Fruit fly (Drosophila melanogaster) whole organism, embryonic: ENCODE results near the gene Prx4.
A peak's percentile ranks its signal among the peaks of the same experiment; 100 is the strongest.

Source experiments
- Bdp1 ChIP-seq: fragments of 200-800 bp; sonication (Bioruptor generic); optimal IDR thresholded peaks from 3 replicates; lab custom pipeline; 2016; ENCODE audit warnings: missing biosample characterization, missing genetic modification characterization
- CG10654 ChIP-seq: fragments of 200-800 bp; sonication (Bioruptor generic); optimal IDR thresholded peaks from 2 replicates; lab custom pipeline; 2016; ENCODE audit warnings: missing biosample characterization, missing genetic modification characterization
- CG11085 ChIP-seq: fragments of 200-800 bp; sonication (Bioruptor generic); IDR thresholded peaks from 2 replicates; pipeline ENCODE4 v1.3.6; 2022; ENCODE audit warnings: missing biosample characterization, missing genetic modification characterization
- CG12659 ChIP-seq: fragments of 200-800 bp; sonication (Bioruptor generic); optimal IDR thresholded peaks from 3 replicates; lab custom pipeline; 2017; ENCODE audit warnings: mild to moderate bottlenecking, missing biosample characterization, missing genetic modification reagents, missing genetic modification characterization
- CG12942 ChIP-seq: fragments of 200-800 bp; sonication (Bioruptor generic); optimal IDR thresholded peaks from 3 replicates; lab custom pipeline; 2016; ENCODE audit warnings: missing biosample characterization, missing genetic modification characterization
- CG13296 ChIP-seq: fragments of 200-800 bp; sonication (Bioruptor generic); optimal IDR thresholded peaks from 3 replicates; lab custom pipeline; 2018; ENCODE audit warnings: missing biosample characterization, mild to moderate bottlenecking, missing genetic modification characterization
- CG14050 ChIP-seq: fragments of 200-800 bp; sonication (Bioruptor generic); IDR thresholded peaks from 3 replicates; pipeline ENCODE4 v1.3.6; 2022; ENCODE audit warnings: missing biosample characterization, missing genetic modification characterization
- CG15073 ChIP-seq: fragments of 200-800 bp; sonication (Bioruptor generic); optimal IDR thresholded peaks from 2 replicates; lab custom pipeline; 2016; ENCODE audit warnings: missing biosample characterization, missing genetic modification characterization
- CG16815 ChIP-seq: fragments of 200-800 bp; sonication (Bioruptor generic); optimal IDR thresholded peaks from 3 replicates; lab custom pipeline; 2017; ENCODE audit warnings: missing biosample characterization, mild to moderate bottlenecking, missing genetic modification characterization
- CG17359 ChIP-seq: fragments of 200-800 bp; sonication (Bioruptor generic); optimal IDR thresholded peaks from 3 replicates; lab custom pipeline; 2018; ENCODE audit warnings: missing biosample characterization, mild to moderate bottlenecking, missing genetic modification characterization, moderate library complexity
- CG18011 ChIP-seq: fragments of 200-800 bp; sonication (Bioruptor generic); optimal IDR thresholded peaks from 2 replicates; lab custom pipeline; 2017; ENCODE audit warnings: missing biosample characterization, missing genetic modification characterization, mild to moderate bottlenecking, moderate library complexity, missing genotype
- CG18262 ChIP-seq: fragments of 200-800 bp; optimal IDR thresholded peaks from 3 replicates; lab custom pipeline; 2019; ENCODE audit warnings: missing biosample characterization, mild to moderate bottlenecking, missing genetic modification characterization, moderate library complexity
- CG3281 ChIP-seq: fragments of 200-800 bp; sonication (Bioruptor generic); optimal IDR thresholded peaks from 3 replicates; lab custom pipeline; 2017; ENCODE audit warnings: missing biosample characterization, mild to moderate bottlenecking, missing genetic modification characterization
- CG34224 ChIP-seq: fragments of 200-800 bp; sonication (Bioruptor generic); IDR thresholded peaks from 3 replicates; pipeline ENCODE4 v1.3.6; 2022; ENCODE audit warnings: missing biosample characterization, missing genetic modification characterization; ENCODE audit not compliant: partially characterized antibody
- CG34422 ChIP-seq: fragments of 200-800 bp; sonication (Bioruptor generic); IDR thresholded peaks from 3 replicates; pipeline ENCODE4 v1.3.6; 2022; ENCODE audit warnings: missing biosample characterization, missing genetic modification characterization
- CG3995 ChIP-seq: fragments of 200-800 bp; sonication (Bioruptor generic); optimal IDR thresholded peaks from 3 replicates; lab custom pipeline; 2016; ENCODE audit warnings: missing biosample characterization, missing genetic modification characterization
- CG8281 ChIP-seq: fragments of 200-800 bp; sonication (Bioruptor generic); optimal IDR thresholded peaks from 2 replicates; lab custom pipeline; 2018; ENCODE audit warnings: missing biosample characterization, mild to moderate bottlenecking, missing genetic modification characterization, moderate library complexity
- CG8924 ChIP-seq: fragments of 200-800 bp; optimal IDR thresholded peaks from 3 replicates; lab custom pipeline; 2019; ENCODE audit warnings: missing biosample characterization, mild to moderate bottlenecking, missing genetic modification characterization, moderate library complexity
- CG9609 ChIP-seq: fragments of 200-800 bp; sonication (Bioruptor generic); optimal IDR thresholded peaks from 3 replicates; lab custom pipeline; 2016; ENCODE audit warnings: missing biosample characterization, missing genetic modification characterization
- CG9932 ChIP-seq: fragments of 200-800 bp; sonication (Bioruptor generic); IDR thresholded peaks from 2 replicates; pipeline ENCODE4 v1.3.6; 2022; ENCODE audit warnings: missing biosample characterization, missing genetic modification characterization
- CTCF ChIP-seq: fragments of 200-800 bp; sonication (Bioruptor generic); optimal IDR thresholded peaks from 2 replicates; lab custom pipeline; 2017; ENCODE audit warnings: missing biosample characterization, mild to moderate bottlenecking, missing genetic modification characterization, moderate library complexity
- CkIIα-i1 ChIP-seq: fragments of 200-800 bp; sonication (Bioruptor generic); IDR thresholded peaks from 2 replicates; pipeline ENCODE4 v1.3.6; 2022; ENCODE audit warnings: missing biosample characterization, missing genetic modification characterization
- CoRest ChIP-seq: fragments of 200-800 bp; sonication (Bioruptor generic); optimal IDR thresholded peaks from 3 replicates; lab custom pipeline; 2018; ENCODE audit warnings: missing biosample characterization, mild to moderate bottlenecking, missing genetic modification characterization, moderate library complexity
- E2f1 ChIP-seq: fragments of 200-800 bp; sonication (Bioruptor generic); IDR thresholded peaks from 2 replicates; pipeline ENCODE4 v1.3.6; 2022; ENCODE audit warnings: missing biosample characterization, missing genetic modification characterization
- Gug ChIP-seq: fragments of 200-800 bp; sonication (Bioruptor generic); IDR thresholded peaks from 4 replicates; pipeline ENCODE4 v1.3.6; 2022; ENCODE audit warnings: missing biosample characterization, missing genetic modification characterization
- HLHmδ ChIP-seq: fragments of 200-800 bp; sonication (Bioruptor generic); optimal IDR thresholded peaks from 2 replicates; lab custom pipeline; 2018; ENCODE audit warnings: missing biosample characterization, mild to moderate bottlenecking, missing genetic modification characterization, moderate library complexity
- HmgZ ChIP-seq: fragments of 200-800 bp; sonication (Bioruptor generic); optimal IDR thresholded peaks from 2 replicates; lab custom pipeline; 2018; ENCODE audit warnings: missing biosample characterization, mild to moderate bottlenecking, missing genetic modification characterization
- Hmr ChIP-seq: fragments of 200-800 bp; sonication (Bioruptor generic); optimal IDR thresholded peaks from 3 replicates; lab custom pipeline; 2017; ENCODE audit warnings: mild to moderate bottlenecking, missing biosample characterization, missing genetic modification reagents, missing genetic modification characterization
- Hsf ChIP-seq: fragments of 200-800 bp; sonication (Bioruptor generic); optimal IDR thresholded peaks from 3 replicates; lab custom pipeline; 2016; ENCODE audit warnings: missing biosample characterization, missing genetic modification characterization
- Oaz ChIP-seq: fragments of 200-800 bp; sonication (Bioruptor generic); IDR thresholded peaks from 2 replicates; pipeline ENCODE4 v1.3.6; 2022; ENCODE audit warnings: missing biosample characterization, missing genetic modification characterization
- Poxn ChIP-seq: fragments of 200-800 bp; sonication (Bioruptor generic); IDR thresholded peaks from 2 replicates; pipeline ENCODE4 v1.3.6; 2022; ENCODE audit warnings: missing biosample characterization, missing genetic modification characterization
- Usf ChIP-seq: fragments of 200-800 bp; sonication (Bioruptor generic); optimal IDR thresholded peaks from 2 replicates; lab custom pipeline; 2017; ENCODE audit warnings: missing genotype, missing biosample characterization, missing genetic modification characterization
- Xrp1 ChIP-seq: fragments of 200-800 bp; sonication (Bioruptor generic); IDR thresholded peaks from 2 replicates; pipeline ENCODE4 v1.3.6; 2022; ENCODE audit warnings: missing biosample characterization, missing genetic modification characterization
- YL-1 ChIP-seq: fragments of 200-800 bp; sonication (Bioruptor generic); optimal IDR thresholded peaks from 3 replicates; lab custom pipeline; 2017; ENCODE audit warnings: missing biosample characterization, mild to moderate bottlenecking, missing genetic modification characterization
- ab ChIP-seq: fragments of 200-800 bp; sonication (Bioruptor generic); optimal IDR thresholded peaks from 2 replicates; lab custom pipeline; 2016; ENCODE audit warnings: missing biosample characterization, missing genetic modification characterization
- bbx ChIP-seq: fragments of 200-800 bp; sonication (Bioruptor generic); IDR thresholded peaks from 2 replicates; pipeline ENCODE4 v1.3.6; 2022; ENCODE audit warnings: missing biosample characterization, missing genetic modification characterization; ENCODE audit not compliant: partially characterized antibody
- bigmax ChIP-seq: fragments of 200-800 bp; sonication (Bioruptor generic); optimal IDR thresholded peaks from 2 replicates; lab custom pipeline; 2018; ENCODE audit warnings: missing biosample characterization, mild to moderate bottlenecking, missing genetic modification characterization
- bsh ChIP-seq, 2 experiments: fragments of 200-800 bp; sonication (Bioruptor generic); optimal IDR thresholded peaks; 2 replicates each; lab custom pipeline; 2017 to 2018; ENCODE audit warnings: mild to moderate bottlenecking in 2 of 2, missing biosample characterization in 2 of 2, missing genetic modification characterization in 2 of 2, moderate library complexity in 1 of 2
- dpn ChIP-seq, 2 experiments: fragments of 200-800 bp; sonication (Bioruptor generic); optimal IDR thresholded peaks; 3 replicates each; lab custom pipeline; 2016; ENCODE audit warnings: missing biosample characterization in 2 of 2, missing genetic modification characterization in 2 of 2
- ems ChIP-seq: fragments of 200-800 bp; sonication (Bioruptor generic); optimal IDR thresholded peaks from 3 replicates; lab custom pipeline; 2016; ENCODE audit warnings: missing biosample characterization, missing genetic modification characterization
- gro ChIP-seq: fragments of 200-800 bp; sonication (Bioruptor generic); optimal IDR thresholded peaks from 2 replicates; lab custom pipeline; 2016; ENCODE audit warnings: missing biosample characterization, missing genetic modification characterization
- kah ChIP-seq: fragments of 200-800 bp; sonication (Bioruptor generic); optimal IDR thresholded peaks from 2 replicates; lab custom pipeline; 2018; ENCODE audit warnings: missing biosample characterization, mild to moderate bottlenecking, missing genetic modification characterization
- otp ChIP-seq: fragments of 200-800 bp; sonication (Bioruptor generic); IDR thresholded peaks from 3 replicates; pipeline ENCODE4, ENCODE4 v1.3.6; 2022; ENCODE audit warnings: missing biosample characterization, missing genetic modification characterization
- ro ChIP-seq: fragments of 200-800 bp; sonication (Bioruptor generic); IDR thresholded peaks from 2 replicates; pipeline ENCODE4 v1.3.6; 2022; ENCODE audit warnings: missing biosample characterization, missing genetic modification characterization
- shn ChIP-seq: fragments of 200-800 bp; sonication (Bioruptor generic); optimal IDR thresholded peaks from 3 replicates; lab custom pipeline; 2016; ENCODE audit warnings: missing biosample characterization, missing genetic modification characterization
- trh ChIP-seq: fragments of 200-800 bp; sonication (Bioruptor generic); optimal IDR thresholded peaks from 2 replicates; lab custom pipeline; 2016; ENCODE audit warnings: missing biosample characterization, missing genetic modification characterization
- vnd ChIP-seq: fragments of 200-800 bp; sonication (Bioruptor generic); IDR thresholded peaks from 3 replicates; pipeline ENCODE4 v1.3.6; 2022; ENCODE audit warnings: missing biosample characterization, missing genetic modification characterization; ENCODE audit not compliant: partially characterized antibody
- wor ChIP-seq: fragments of 200-800 bp; sonication (Bioruptor generic); IDR thresholded peaks from 2 replicates; pipeline ENCODE4 v1.3.6; 2022; ENCODE audit warnings: missing biosample characterization, missing genetic modification characterization
- yki ChIP-seq: fragments of >200 bp; optimal IDR thresholded peaks from 3 replicates; lab custom pipeline; 2018
- z ChIP-seq: fragments of 200-800 bp; sonication (Bioruptor generic); IDR thresholded peaks from 3 replicates; pipeline ENCODE4 v1.3.6; 2022; ENCODE audit warnings: missing biosample characterization, missing genetic modification characterization

Prx4 gene

DNA sequence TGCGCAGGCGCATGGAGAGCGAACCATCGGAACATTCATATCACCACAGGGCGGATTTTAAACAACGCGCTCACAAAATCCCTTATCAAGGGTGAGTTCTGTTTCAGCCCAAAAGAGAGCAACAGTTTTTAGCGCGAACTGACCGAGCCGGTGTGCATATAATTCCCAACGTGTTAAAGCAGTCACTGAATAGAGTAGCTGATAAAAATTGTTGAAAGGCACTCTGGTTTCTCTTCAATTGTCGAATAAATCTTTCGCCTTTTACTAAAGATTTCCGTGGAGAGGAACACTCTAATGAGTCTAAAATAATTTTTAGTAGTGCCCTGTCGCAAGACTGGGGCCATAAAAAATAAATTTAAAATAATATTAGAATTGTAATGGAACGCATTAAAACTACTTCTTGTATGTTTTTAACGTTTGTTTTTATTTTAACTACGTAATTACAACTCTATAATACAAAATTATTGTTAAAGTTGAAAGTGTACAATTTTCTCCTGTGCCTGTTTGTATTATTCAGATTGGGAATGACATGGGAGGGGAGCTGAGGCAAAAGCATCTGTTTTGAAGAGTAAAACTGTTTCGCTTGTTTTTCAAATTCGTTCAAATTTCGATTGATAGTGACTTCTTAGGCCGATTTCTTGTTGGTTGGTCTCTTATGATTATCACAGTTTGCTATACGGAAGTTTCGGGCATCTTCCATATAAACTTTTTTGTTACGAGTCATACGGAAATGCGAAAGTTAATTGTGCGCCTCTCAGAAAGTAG lies 48.6 kb downstream of the Prx4 start (continued):
- TF ChIP-seq Poxn (GFP tag; lab: Robert Waterston, UW) (no peak), vnd (GFP tag; lab: Robert Waterston, UW) (no peak), CG10654 (GFP tag; lab: Kevin White, UChicago) (no peak), shn (peak; percentile 50), wor (no peak), ems (GFP tag; lab: Kevin White, UChicago) (peak; percentile 37), Usf (GFP tag; lab: Kevin White, UChicago) (no peak), ro (GFP tag; lab: Robert Waterston, UW) (no peak), CG8281 (tag; lab: Kevin White, UChicago) (no peak), CG34422 (peak; percentile 68; the same call in 1 of the 3 replicates), Xrp1 (GFP tag; lab: Robert Waterston, UW) (peak; percentile 58), CkIIα-i1 (GFP tag; lab: Robert Waterston, UW) (no peak), bigmax (no peak), CG14050 (no peak), CG13296 (GFP tag; lab: Kevin White, UChicago) (no peak), CG11085 (GFP tag; lab: Robert Waterston, UW) (0 out of 2 replicates have a peak, but pooled peaks have one; percentile 19), gro (GFP tag; lab: Kevin White, UChicago) (peak; percentile 15), CG12942 (no peak), CG18262 (tag; lab: Kevin White, UChicago) (peak; percentile 56), ab (no peak), kah (GFP tag; lab: Kevin White, UChicago) (no peak), otp (GFP tag; lab: Robert Waterston, UW) (peak; percentile 50; the same call in 1 of the 3 replicates), bbx (peak; percentile 70; the same call in 1 of the 2 replicates), E2f1 (peak; percentile 40; the same call in 1 of the 2 replicates), Hmr (peak; percentile 43), CG16815 (GFP tag; lab: Kevin White, UChicago) (no peak), Bdp1 (GFP tag; lab: Kevin White, UChicago) (peak; percentile 51), trh (GFP tag; lab: Kevin White, UChicago) (no peak), dpn (GFP tag; optimal IDR thresholded peaks at IDR 0.05; lab: Kevin White, UChicago) (peak; percentile 20 to 63), CG3281 (GFP tag; lab: Kevin White, UChicago) (no peak), CG9932 (peak; percentile 37), HLHmδ (GFP tag; lab: Kevin White, UChicago) (no peak), YL-1 (GFP tag; lab: Kevin White, UChicago) (no peak), yki (no peak), CG3995 (GFP tag; lab: Kevin White, UChicago) (no peak), CG15073 (GFP tag; lab: Kevin White, UChicago) (no peak), bsh (GFP tag; optimal IDR thresholded peaks at IDR 0.05; lab: Kevin White, UChicago) (peak in 1 of 2 experiments; percentile 65), CG9609 (no peak), Hsf (peak; percentile 39), CG18011 (GFP tag; lab: Kevin White, UChicago) (no peak), z (0 out of 3 replicates have a peak, but pooled peaks have one; percentile 44), CTCF (GFP tag; lab: Kevin White, UChicago) (peak; percentile 21), Gug (GFP tag; lab: Robert Waterston, UW) (0 out of 4 replicates have a peak, but pooled peaks have one; percentile 33), CG8924 (peak; percentile 70), HmgZ (peak; percentile 59), Oaz (GFP tag; lab: Robert Waterston, UW) (no peak), CG12659 (GFP tag; lab: Kevin White, UChicago) (peak; percentile 31), CG34224 (GFP tag; lab: Robert Waterston, UW) (no peak), CoRest (tag; lab: Kevin White, UChicago) (peak; percentile 16), CG17359 (tag; lab: Kevin White, UChicago) (peak; percentile 79)
